Fruit fly (Drosophila melanogaster): ENCODE results near the gene CG13045.

- TF ChIP-seq CG8478 (optimal IDR thresholded peaks at IDR 0.05) (no peak), CTCF (optimal IDR thresholded peaks at IDR 0.05) (no peak)
These were observed 19.9 kb downstream of the CG13045 start, which contains the start of the genes CG34248 and CG13067 for dm6 chr3L:16270802-16271332.
